Fruit fly (Drosophila melanogaster): ENCODE results near the gene CG7655.

dm6 chr3R:17724963-17725362, 42.5 kb downstream of the CG7655 start, which contains the start of gene Atg8b:
- TF ChIP-seq kay (GFP tag; ENCODE audit: borderline replicate concordance), result no peak
- no peak for TF ChIP-seq pad (GFP tag; optimal IDR thresholded peaks at IDR 0.05)
- TF ChIP-seq CG11617 (GFP tag; optimal IDR thresholded peaks at IDR 0.05), result no peak
- no peak for TF ChIP-seq tj (GFP tag; optimal IDR thresholded peaks at IDR 0.05)
- no peak for TF ChIP-seq CG7101 (tag; optimal IDR thresholded peaks at IDR 0.05)

All from whole organism, adult.